Fruit fly (Drosophila melanogaster): ENCODE data around the gene CG33203.

The CG33203 gene

DNA sequence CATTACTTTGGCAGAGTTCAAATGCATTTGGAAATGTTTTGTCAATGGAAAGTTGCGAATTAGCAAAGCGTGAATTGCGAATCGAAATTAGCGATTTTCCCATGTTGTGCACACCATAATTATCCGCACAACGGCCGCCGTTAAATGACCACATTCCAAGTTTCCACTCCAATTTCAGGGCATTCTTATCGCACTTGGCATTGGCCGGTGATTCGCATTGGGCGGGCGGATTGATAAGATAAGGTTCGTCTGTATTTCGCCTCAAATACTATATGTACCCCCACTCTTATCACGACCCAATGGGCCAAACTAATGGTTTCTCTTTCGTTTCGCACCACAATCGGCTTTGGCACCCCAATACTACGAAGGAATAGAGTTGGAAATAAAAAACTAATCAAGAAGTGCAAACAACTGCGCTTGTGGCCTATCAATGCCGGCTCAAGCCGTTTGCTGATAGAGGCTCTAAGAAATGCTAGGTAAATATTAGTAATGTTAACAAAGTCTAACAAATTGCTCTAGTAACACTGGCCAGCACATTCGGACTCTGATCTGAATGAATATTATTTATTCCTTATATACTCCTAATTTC lies 58.1 kb downstream of the CG33203 start:
- TF ChIP-seq pan (optimal IDR thresholded peaks at IDR 0.05) = no peak
- no peak for TF ChIP-seq CG8478 (optimal IDR thresholded peaks at IDR 0.05)

DNA sequence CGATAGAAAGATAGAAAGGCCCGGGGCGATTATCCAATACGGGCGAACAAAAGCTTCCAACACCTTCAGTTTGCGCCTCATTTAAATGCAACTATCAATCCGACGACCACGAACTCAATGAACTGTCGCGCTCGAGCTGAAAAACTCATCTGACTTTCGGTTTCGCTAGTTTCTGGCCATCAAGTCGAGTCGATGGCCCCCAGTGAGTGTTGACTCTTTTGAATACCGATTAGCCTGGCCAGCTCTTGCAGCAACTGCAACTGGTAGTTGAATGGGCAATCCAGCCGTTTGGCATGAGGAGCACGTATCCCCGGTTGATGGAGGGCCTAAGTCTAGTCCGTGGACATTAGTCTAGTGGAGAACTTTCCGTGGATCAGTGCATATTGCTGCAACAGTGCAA lies 60.3 kb downstream of the CG33203 start:
- TF ChIP-seq CG8478 (optimal IDR thresholded peaks at IDR 0.05) = no peak
- no peak for TF ChIP-seq psq (optimal IDR thresholded peaks at IDR 0.05)
- TF ChIP-seq EcR (GFP tag; optimal IDR thresholded peaks at IDR 0.05) = no peak
- no peak for TF ChIP-seq Dll (optimal IDR thresholded peaks at IDR 0.05)
- TF ChIP-seq usp (GFP tag; optimal IDR thresholded peaks at IDR 0.05) = no peak
- no peak for TF ChIP-seq pan (optimal IDR thresholded peaks at IDR 0.05)
